Worm (Caenorhabditis elegans) whole organism, L2 larva: ENCODE results near the gene T27E9.2.

ENCODE experiments used
- C34F6.9 ChIP-seq: fragments of 150-350 bp; optimal IDR thresholded peaks from 2 replicates; lab custom pipeline; 2014; ENCODE audit warnings: missing biosample characterization, missing genetic modification characterization
- F13H6.1 ChIP-seq: sonication (generic microtip); optimal IDR thresholded peaks from 2 replicates; lab custom pipeline; 2016; ENCODE audit warnings: missing genetic modification characterization, missing compliant biosample characterization
- R02D3.7 ChIP-seq: fragments of 150-350 bp; optimal IDR thresholded peaks from 2 replicates; lab custom pipeline; 2014; ENCODE audit warnings: missing biosample characterization, missing genetic modification characterization
- Y55F3AM.14 ChIP-seq: fragments of 200-800 bp; sonication (Bioruptor generic); optimal IDR thresholded peaks from 2 replicates; lab custom pipeline; 2018; ENCODE audit warnings: mild to moderate bottlenecking, missing genetic modification characterization, missing compliant biosample characterization
- ZK546.5 ChIP-seq: sonication (generic microtip); optimal IDR thresholded peaks from 2 replicates; lab custom pipeline; 2017; ENCODE audit warnings: missing biosample characterization, missing genetic modification characterization
- alr-1 ChIP-seq: fragments of 150-350 bp; optimal IDR thresholded peaks from 2 replicates; lab custom pipeline; 2014; ENCODE audit warnings: missing biosample characterization, missing genetic modification characterization
- aly-2 ChIP-seq: fragments of 150-350 bp; optimal IDR thresholded peaks from 2 replicates; lab custom pipeline; 2014; ENCODE audit warnings: missing biosample characterization, missing genetic modification characterization
- ama-1 ChIP-seq: fragments of 150-350 bp; optimal IDR thresholded peaks from 2 replicates; lab custom pipeline; 2018; ENCODE audit warnings: inconsistent platforms
- blmp-1 ChIP-seq: sonication (generic microtip); optimal IDR thresholded peaks from 2 replicates; lab custom pipeline; 2017; ENCODE audit warnings: missing genetic modification characterization, mild to moderate bottlenecking, missing compliant biosample characterization, antibody characterized with exemption, moderate library complexity; ENCODE audit not compliant: insufficient read depth
- ceh-16 ChIP-seq: fragments of 150-350 bp; optimal IDR thresholded peaks from 2 replicates; lab custom pipeline; 2014; ENCODE audit warnings: missing biosample characterization, missing genetic modification characterization
- ceh-82 ChIP-seq: fragments of 150-350 bp; optimal IDR thresholded peaks from 2 replicates; lab custom pipeline; 2014; ENCODE audit warnings: missing biosample characterization, missing genetic modification characterization
- crh-2 ChIP-seq: sonication (generic microtip); optimal IDR thresholded peaks from 2 replicates; lab custom pipeline; 2017; ENCODE audit warnings: missing biosample characterization, missing genetic modification characterization
- dmd-4 ChIP-seq: sonication (generic microtip); optimal IDR thresholded peaks from 2 replicates; lab custom pipeline; 2017; ENCODE audit warnings: missing biosample characterization, missing genetic modification characterization
- egl-27 ChIP-seq: sonication (generic microtip); optimal IDR thresholded peaks from 3 replicates; lab custom pipeline; 2017; ENCODE audit warnings: missing biosample characterization, missing genetic modification reagents, missing genetic modification characterization
- elt-1 ChIP-seq: fragments of 150-350 bp; optimal IDR thresholded peaks from 2 replicates; lab custom pipeline; 2014; ENCODE audit warnings: missing biosample characterization, missing genetic modification characterization
- elt-3 ChIP-seq: sonication (generic microtip); optimal IDR thresholded peaks from 2 replicates; lab custom pipeline; 2017; ENCODE audit warnings: missing biosample characterization, missing genetic modification characterization
- fos-1 ChIP-seq: fragments of 150-350 bp; optimal IDR thresholded peaks from 2 replicates; lab custom pipeline; 2014; ENCODE audit warnings: missing biosample characterization, missing genetic modification characterization
- gmeb-1 ChIP-seq: fragments of 150-350 bp; optimal IDR thresholded peaks from 2 replicates; lab custom pipeline; 2014; ENCODE audit warnings: missing biosample characterization, missing genetic modification characterization
- lin-11 ChIP-seq: fragments of 150-350 bp; sonication (generic microtip); optimal IDR thresholded peaks from 2 replicates; lab custom pipeline; 2014; ENCODE audit warnings: missing biosample characterization, missing genetic modification characterization, inconsistent platforms, mixed read lengths
- lin-13 ChIP-seq: fragments of 150-350 bp; optimal IDR thresholded peaks from 2 replicates; lab custom pipeline; 2014; ENCODE audit warnings: missing biosample characterization, missing genetic modification reagents, missing genetic modification characterization
- lin-39 ChIP-seq: fragments of 150-350 bp; optimal IDR thresholded peaks from 2 replicates; lab custom pipeline; 2014; ENCODE audit warnings: missing biosample characterization, missing genetic modification reagents, missing genetic modification characterization
- lsy-2 ChIP-seq, 2 experiments: fragments of 150-350 bp in 1 of 2; sonication (generic microtip) in 1 of 2; optimal IDR thresholded peaks; 2 replicates each; lab custom pipeline; 2014 to 2017; ENCODE audit warnings: missing biosample characterization in 2 of 2, missing genetic modification characterization in 2 of 2
- mab-5 ChIP-seq: fragments of 150-350 bp; optimal IDR thresholded peaks from 2 replicates; lab custom pipeline; 2014; ENCODE audit warnings: missing biosample characterization, missing genetic modification characterization
- mbf-1 ChIP-seq: sonication (generic microtip); optimal IDR thresholded peaks from 2 replicates; lab custom pipeline; 2017; ENCODE audit warnings: missing biosample characterization, missing genetic modification characterization
- mdl-1 ChIP-seq, 2 experiments: fragments of 150-350 bp in 1 of 2; sonication (generic microtip) in 1 of 2; optimal IDR thresholded peaks; 2 replicates each; lab custom pipeline; 2017; ENCODE audit warnings: missing biosample characterization in 2 of 2, missing genetic modification characterization in 2 of 2
- nhr-10 ChIP-seq: sonication (generic microtip); optimal IDR thresholded peaks from 2 replicates; lab custom pipeline; 2017; ENCODE audit warnings: missing biosample characterization, missing genetic modification characterization
- nhr-11 ChIP-seq: fragments of 150-350 bp; optimal IDR thresholded peaks from 2 replicates; lab custom pipeline; 2014; ENCODE audit warnings: missing biosample characterization, missing genetic modification characterization
- nhr-12 ChIP-seq: fragments of 150-350 bp; optimal IDR thresholded peaks from 2 replicates; lab custom pipeline; 2014; ENCODE audit warnings: missing biosample characterization, missing genetic modification characterization
- nhr-129 ChIP-seq: fragments of 150-350 bp; optimal IDR thresholded peaks from 2 replicates; lab custom pipeline; 2014; ENCODE audit warnings: missing biosample characterization, missing genetic modification characterization
- nhr-21 ChIP-seq: fragments of 150-350 bp; optimal IDR thresholded peaks from 2 replicates; lab custom pipeline; 2014; ENCODE audit warnings: missing biosample characterization, missing genetic modification characterization
- nhr-23 ChIP-seq: fragments of 150-350 bp; optimal IDR thresholded peaks from 2 replicates; lab custom pipeline; 2014; ENCODE audit warnings: missing biosample characterization, missing genetic modification reagents, missing genetic modification characterization
- nhr-237 ChIP-seq: fragments of 150-350 bp; optimal IDR thresholded peaks from 2 replicates; lab custom pipeline; 2014; ENCODE audit warnings: missing biosample characterization, missing genetic modification characterization
- nhr-25 ChIP-seq: fragments of 150-350 bp; sonication (generic microtip); optimal IDR thresholded peaks from 3 replicates; lab custom pipeline; 2014; ENCODE audit warnings: missing biosample characterization, missing genetic modification characterization
- nhr-6 ChIP-seq: fragments of 150-350 bp; optimal IDR thresholded peaks from 2 replicates; lab custom pipeline; 2014; ENCODE audit warnings: missing biosample characterization, missing genetic modification characterization
- nhr-77 ChIP-seq: fragments of 150-350 bp; optimal IDR thresholded peaks from 2 replicates; lab custom pipeline; 2014; ENCODE audit warnings: missing biosample characterization, missing genetic modification characterization
- peb-1 ChIP-seq: fragments of 150-350 bp; optimal IDR thresholded peaks from 2 replicates; lab custom pipeline; 2014; ENCODE audit warnings: missing biosample characterization, missing genetic modification characterization
- sem-4 ChIP-seq: fragments of 150-350 bp; optimal IDR thresholded peaks from 2 replicates; lab custom pipeline; 2014; ENCODE audit warnings: missing biosample characterization, missing genetic modification reagents, missing genetic modification characterization
- skn-1 ChIP-seq: sonication (generic microtip); optimal IDR thresholded peaks from 2 replicates; lab custom pipeline; 2017; ENCODE audit warnings: missing biosample characterization, missing genetic modification characterization
- sma-3 ChIP-seq: sonication (generic microtip); optimal IDR thresholded peaks from 2 replicates; lab custom pipeline; 2016; ENCODE audit warnings: missing genetic modification reagents, missing genetic modification characterization, missing compliant biosample characterization
- sma-9 ChIP-seq, 2 experiments: fragments of 150-350 bp in 1 of 2; sonication (generic microtip) in 1 of 2; optimal IDR thresholded peaks; 2 replicates each; lab custom pipeline; 2014 to 2016; ENCODE audit warnings: missing genetic modification characterization in 2 of 2, mild to moderate bottlenecking in 1 of 2, missing biosample characterization in 1 of 2, missing compliant biosample characterization in 1 of 2, missing genetic modification reagents in 1 of 2, moderate library complexity in 1 of 2
- snpc-4 ChIP-seq: fragments of 150-350 bp; optimal IDR thresholded peaks from 2 replicates; lab custom pipeline; 2014; ENCODE audit warnings: missing biosample characterization, missing genetic modification characterization
- unc-39 ChIP-seq: fragments of 150-350 bp; optimal IDR thresholded peaks from 2 replicates; lab custom pipeline; 2014; ENCODE audit warnings: missing biosample characterization, missing genetic modification characterization
- unc-55 ChIP-seq: fragments of 150-350 bp; sonication (generic microtip); optimal IDR thresholded peaks from 3 replicates; lab custom pipeline; 2014; ENCODE audit warnings: missing biosample characterization, missing genetic modification reagents, missing genetic modification characterization
- unc-62 ChIP-seq: fragments of 150-350 bp; optimal IDR thresholded peaks from 2 replicates; lab custom pipeline; 2014; ENCODE audit warnings: missing biosample characterization, missing genetic modification reagents, missing genetic modification characterization
- zag-1 ChIP-seq: fragments of 150-350 bp; optimal IDR thresholded peaks from 2 replicates; lab custom pipeline; 2014; ENCODE audit warnings: missing biosample characterization, missing genetic modification characterization
- ztf-1 ChIP-seq: fragments of 200-800 bp; sonication (Bioruptor generic); conservative IDR thresholded peaks from 2 replicates; pipeline ENCODE4 v1.3.6; 2022; ENCODE audit warnings: missing genetic modification characterization, missing compliant biosample characterization
- ztf-4 ChIP-seq: fragments of 150-350 bp; optimal IDR thresholded peaks from 2 replicates; lab custom pipeline; 2014; ENCODE audit warnings: missing biosample characterization, missing genetic modification characterization

Gene T27E9.2

DNA sequence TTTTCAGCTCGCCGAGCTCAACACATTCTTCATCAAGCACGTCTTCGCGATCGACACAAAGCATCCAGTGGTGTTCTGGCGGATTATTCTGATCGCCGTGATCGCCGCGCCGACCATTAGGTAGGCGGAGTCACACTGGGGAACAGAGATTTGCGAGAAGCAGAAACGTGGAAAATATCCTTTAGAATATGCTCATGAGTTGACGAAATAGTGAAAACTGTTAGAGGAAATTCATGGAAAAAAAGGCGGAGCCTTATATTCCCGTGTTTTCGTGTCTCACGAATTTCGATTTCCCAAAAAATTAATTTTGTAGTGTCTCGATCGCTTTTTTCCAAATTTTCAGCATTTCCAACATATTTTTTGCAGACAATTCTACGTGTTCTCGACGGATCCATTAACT lies 12.1 kb upstream of the T27E9.2 start:
- TF ChIP-seq skn-1 (tag; lab: Kevin White, UChicago) (no peak), aly-2 (tag; lab: Kevin White, UChicago) (no peak), ama-1 (lab: Kevin White, UChicago) (no peak), unc-55 (GFP tag; lab: Kevin White, UChicago) (no peak), alr-1 (tag; lab: Kevin White, UChicago) (no peak), mdl-1 (tag; optimal IDR thresholded peaks at IDR 0.05; lab: Kevin White, UChicago) (no peak), mab-5 (tag; lab: Kevin White, UChicago) (no peak), nhr-77 (no peak)

DNA sequence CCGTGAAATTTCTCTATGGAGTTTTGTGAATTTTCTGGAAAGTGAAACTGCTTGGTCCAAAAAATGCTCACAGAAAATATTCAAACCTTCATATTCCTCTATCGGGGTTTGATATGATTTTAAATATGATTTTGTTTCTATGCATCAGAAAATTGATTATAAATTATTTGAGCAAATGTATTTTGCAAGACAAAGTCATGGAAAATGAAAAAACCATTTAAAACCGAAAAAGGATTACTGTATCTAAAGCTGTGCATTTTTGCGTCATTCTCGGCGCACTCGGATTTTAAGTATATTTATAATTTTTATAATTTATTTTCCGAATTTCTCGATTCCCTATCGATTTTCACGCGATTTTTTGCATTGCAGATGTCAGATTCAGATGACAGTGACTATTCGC lies 9.1 kb upstream of the T27E9.2 start, which contains the start of gene pssy-2:
TSS of gene pssy-2 (plus strand) at position 301 of the 400 bp plus-strand sequence.
- TF ChIP-seq unc-62 (GFP tag; lab: Kevin White, UChicago) (no peak), ztf-1 (GFP tag; lab: Robert Waterston, UW) (no peak), unc-55 (GFP tag; lab: Kevin White, UChicago) (no peak), alr-1 (tag; lab: Kevin White, UChicago) (no peak), nhr-11 (tag; lab: Kevin White, UChicago) (no peak), R02D3.7 (tag; lab: Kevin White, UChicago) (no peak), nhr-21 (tag; lab: Kevin White, UChicago) (no peak), peb-1 (tag; lab: Kevin White, UChicago) (no peak), ZK546.5 (no peak), Y55F3AM.14 (no peak)

DNA sequence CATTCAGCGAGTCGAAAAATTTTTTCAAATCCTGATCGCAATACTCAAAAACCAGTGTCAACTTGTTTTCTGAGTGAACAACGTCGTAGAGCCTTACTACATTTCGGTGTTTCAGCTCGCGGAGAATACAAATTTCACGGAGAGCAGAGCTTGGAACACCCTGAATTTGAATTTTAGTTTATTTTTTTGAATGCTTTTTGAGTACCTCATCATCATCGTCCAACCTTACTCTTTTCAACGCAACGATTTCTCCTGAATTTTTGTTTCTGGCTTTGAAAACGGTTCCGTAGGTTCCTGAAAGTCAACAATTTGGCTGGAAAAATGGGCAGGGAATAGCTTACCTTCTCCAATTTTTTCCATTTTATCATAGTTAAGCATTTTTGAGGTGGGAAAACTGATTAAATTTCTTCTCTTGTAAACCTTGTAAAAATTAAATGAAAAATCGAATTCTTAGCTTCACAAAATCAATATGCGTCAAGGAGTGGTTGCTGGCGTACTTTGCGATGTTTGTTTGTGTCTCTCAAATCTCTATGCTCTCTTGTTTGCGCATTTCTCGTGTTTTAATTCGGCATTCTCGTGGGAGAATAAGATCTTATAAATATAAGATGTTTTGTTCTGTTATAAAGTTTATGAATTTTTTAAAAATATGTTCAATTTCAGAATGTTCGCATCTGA lies 3.7 kb upstream of the T27E9.2 start, which contains the start of gene cdk-5:
TSS of gene cdk-5 (minus strand) at position 425 of the 675 bp plus-strand sequence.
- TF ChIP-seq ztf-4 (tag; lab: Kevin White, UChicago): peak; percentile 87
- TF ChIP-seq snpc-4 (tag; lab: Kevin White, UChicago): peak; percentile 20
- TF ChIP-seq fos-1: peak; percentile 74
- no peak for TF ChIP-seq elt-3 (tag; lab: Kevin White, UChicago)
- peak; percentile 94 for TF ChIP-seq gmeb-1
- TF ChIP-seq dmd-4: no peak
- peak; percentile 98 for TF ChIP-seq unc-55 (GFP tag; lab: Kevin White, UChicago)
- peak; percentile 93 for TF ChIP-seq nhr-21 (tag; lab: Kevin White, UChicago)
- TF ChIP-seq ama-1 (lab: Kevin White, UChicago): peak; percentile 81
- TF ChIP-seq ceh-16: peak; percentile 22
- peak; percentile 86 for TF ChIP-seq egl-27 (tag; lab: Kevin White, UChicago)
- peak; percentile 99 for TF ChIP-seq C34F6.9 (tag; lab: Kevin White, UChicago)
- TF ChIP-seq ZK546.5: peak; percentile 83
- TF ChIP-seq ceh-82 (tag; lab: Kevin White, UChicago): peak; percentile 42
- peak; percentile 65 for TF ChIP-seq nhr-10
- TF ChIP-seq nhr-25 (tag; lab: Kevin White, UChicago): peak; percentile 94
- no peak for TF ChIP-seq nhr-77
- no peak for TF ChIP-seq zag-1 (tag; lab: Kevin White, UChicago)
- peak; percentile 98 for TF ChIP-seq crh-2 (tag; lab: Kevin White, UChicago)
- TF ChIP-seq Y55F3AM.14: no peak
- TF ChIP-seq sem-4 (tag; lab: Kevin White, UChicago): peak; percentile 74
- TF ChIP-seq unc-39: no peak
- TF ChIP-seq unc-62 (GFP tag; lab: Kevin White, UChicago): no peak
- TF ChIP-seq mbf-1 (tag; lab: Kevin White, UChicago): no peak
- TF ChIP-seq mab-5 (tag; lab: Kevin White, UChicago): peak; percentile 89
- TF ChIP-seq lin-39 (tag; lab: Kevin White, UChicago): no peak
- TF ChIP-seq lin-11 (tag; lab: Kevin White, UChicago): peak; percentile 73
- no peak for TF ChIP-seq skn-1 (tag; lab: Kevin White, UChicago)
- no peak for TF ChIP-seq nhr-237
- peak; percentile 88 for TF ChIP-seq lin-13 (GFP tag; lab: Kevin White, UChicago)
- TF ChIP-seq ztf-1 (GFP tag; lab: Robert Waterston, UW): no peak
- TF ChIP-seq F13H6.1: peak; percentile 88
- peak; percentile 87 for TF ChIP-seq sma-3
- peak; percentile 93 for TF ChIP-seq sma-9 (GFP tag; optimal IDR thresholded peaks at IDR 0.05; lab: Kevin White, UChicago)
- no peak for TF ChIP-seq sma-9 (tag; optimal IDR thresholded peaks at IDR 0.05; lab: Kevin White, UChicago)
- peak; percentile 22 for TF ChIP-seq aly-2 (tag; lab: Kevin White, UChicago)
- TF ChIP-seq nhr-6: peak; percentile 90
- peak; percentile 83 for TF ChIP-seq nhr-129 (tag; lab: Kevin White, UChicago)
- TF ChIP-seq elt-1 (tag; lab: Kevin White, UChicago): no peak
- no peak for TF ChIP-seq nhr-12 (tag; lab: Kevin White, UChicago)
- peak; percentile 94 to 97 for TF ChIP-seq lsy-2 (tag; optimal IDR thresholded peaks at IDR 0.05; lab: Kevin White, UChicago)
- no peak for TF ChIP-seq nhr-23 (tag; lab: Kevin White, UChicago)
- no peak for TF ChIP-seq alr-1 (tag; lab: Kevin White, UChicago)
- TF ChIP-seq nhr-11 (tag; lab: Kevin White, UChicago): no peak
- TF ChIP-seq blmp-1 (tag; lab: Kevin White, UChicago): peak; percentile 49
